Fruit fly (Drosophila melanogaster) whole organism, embryonic: ENCODE measurements around the gene CCDC53.
A peak's percentile ranks its signal among the peaks of the same experiment; 100 is the strongest.

Source experiments
- Awh ChIP-seq: fragments of 200-800 bp; sonication (Bioruptor generic); IDR thresholded peaks from 2 replicates; pipeline ENCODE4, ENCODE4 v1.3.6; 2022; ENCODE audit warnings: missing biosample characterization, missing genetic modification characterization
- Bdp1 ChIP-seq: fragments of 200-800 bp; sonication (Bioruptor generic); optimal IDR thresholded peaks from 3 replicates; lab custom pipeline; 2016; ENCODE audit warnings: missing biosample characterization, missing genetic modification characterization
- Bgb ChIP-seq: fragments of 200-800 bp; sonication (Bioruptor generic); IDR thresholded peaks from 2 replicates; pipeline ENCODE4 v1.3.6; 2022; ENCODE audit warnings: missing biosample characterization, missing genetic modification characterization; ENCODE audit not compliant: partially characterized antibody
- Bteb2 ChIP-seq: fragments of 200-800 bp; sonication (Bioruptor generic); optimal IDR thresholded peaks from 2 replicates; lab custom pipeline; 2016; ENCODE audit warnings: missing biosample characterization, missing genetic modification characterization
- CG10462 ChIP-seq: fragments of 200-800 bp; sonication (Bioruptor generic); optimal IDR thresholded peaks from 2 replicates; lab custom pipeline; 2016; ENCODE audit warnings: missing biosample characterization, missing genetic modification characterization
- CG11695 ChIP-seq: fragments of 200-800 bp; sonication (Bioruptor generic); IDR thresholded peaks from 3 replicates; pipeline ENCODE4 v1.3.6; 2022; ENCODE audit warnings: missing biosample characterization, missing genetic modification characterization
- CG11696 ChIP-seq: fragments of 200-800 bp; sonication (Bioruptor generic); IDR thresholded peaks from 2 replicates; pipeline ENCODE4 v1.3.6; 2022; ENCODE audit warnings: missing biosample characterization, missing genetic modification characterization
- CG12071 ChIP-seq: fragments of 200-800 bp; sonication (Bioruptor generic); optimal IDR thresholded peaks from 3 replicates; lab custom pipeline; 2018; ENCODE audit warnings: missing biosample characterization, mild to moderate bottlenecking, missing genetic modification characterization
- CG12104 ChIP-seq: fragments of 200-800 bp; sonication (Bioruptor generic); optimal IDR thresholded peaks from 3 replicates; lab custom pipeline; 2016; ENCODE audit warnings: missing biosample characterization, missing genetic modification characterization
- CG12236 ChIP-seq: fragments of 200-800 bp; sonication (Bioruptor generic); optimal IDR thresholded peaks from 2 replicates; lab custom pipeline; 2016; ENCODE audit warnings: missing biosample characterization, missing genetic modification characterization
- CG12299 ChIP-seq: fragments of 200-800 bp; sonication (Bioruptor generic); optimal IDR thresholded peaks from 2 replicates; lab custom pipeline; 2018; ENCODE audit warnings: missing biosample characterization, mild to moderate bottlenecking, missing genetic modification characterization
- CG13287 ChIP-seq: fragments of 200-800 bp; sonication (Bioruptor generic); IDR thresholded peaks from 2 replicates; pipeline ENCODE4 v1.3.6; 2022; ENCODE audit warnings: missing biosample characterization, missing genetic modification characterization; ENCODE audit not compliant: partially characterized antibody
- CG15011 ChIP-seq: fragments of 200-800 bp; sonication (Bioruptor generic); optimal IDR thresholded peaks from 3 replicates; lab custom pipeline; 2018; ENCODE audit warnings: missing biosample characterization, mild to moderate bottlenecking, missing genetic modification characterization
- CG1647 ChIP-seq: fragments of 200-800 bp; sonication (Bioruptor generic); optimal IDR thresholded peaks from 3 replicates; lab custom pipeline; 2016; ENCODE audit warnings: missing biosample characterization, missing genetic modification characterization
- CG16813 ChIP-seq: fragments of 200-800 bp; sonication (Bioruptor generic); IDR thresholded peaks from 3 replicates; pipeline ENCODE4 v1.3.6; 2022; ENCODE audit warnings: missing biosample characterization, missing genetic modification characterization; ENCODE audit not compliant: partially characterized antibody
- CG17361 ChIP-seq: fragments of 200-800 bp; sonication (Bioruptor generic); IDR thresholded peaks from 3 replicates; pipeline ENCODE4 v1.3.6; 2022; ENCODE audit warnings: missing biosample characterization, missing genetic modification characterization
- CG17568 ChIP-seq: fragments of 200-800 bp; sonication (Bioruptor generic); optimal IDR thresholded peaks from 2 replicates; lab custom pipeline; 2018; ENCODE audit warnings: missing biosample characterization, mild to moderate bottlenecking, missing genetic modification characterization, moderate library complexity
- CG2202 ChIP-seq: fragments of 200-800 bp; sonication (Bioruptor generic); optimal IDR thresholded peaks from 2 replicates; lab custom pipeline; 2018; ENCODE audit warnings: missing biosample characterization, mild to moderate bottlenecking, missing genetic modification characterization
- CG2678 ChIP-seq: fragments of 200-800 bp; sonication (Bioruptor generic); optimal IDR thresholded peaks from 3 replicates; lab custom pipeline; 2019; ENCODE audit warnings: missing biosample characterization, mild to moderate bottlenecking, missing genetic modification characterization, moderate library complexity
- CG3407 ChIP-seq: fragments of 200-800 bp; sonication (Bioruptor generic); optimal IDR thresholded peaks from 2 replicates; lab custom pipeline; 2018; ENCODE audit warnings: missing biosample characterization, mild to moderate bottlenecking, missing genetic modification characterization
- CG4730 ChIP-seq: fragments of 200-800 bp; sonication (Bioruptor generic); IDR thresholded peaks from 2 replicates; pipeline ENCODE4 v1.3.6; 2022; ENCODE audit warnings: missing biosample characterization, missing genetic modification characterization
- CG9215 ChIP-seq: fragments of 200-800 bp; sonication (Bioruptor generic); IDR thresholded peaks from 2 replicates; pipeline ENCODE4 v1.3.6; 2022; ENCODE audit warnings: missing biosample characterization, missing genetic modification characterization
- CG9609 ChIP-seq: fragments of 200-800 bp; sonication (Bioruptor generic); optimal IDR thresholded peaks from 3 replicates; lab custom pipeline; 2016; ENCODE audit warnings: missing biosample characterization, missing genetic modification characterization
- Dad ChIP-seq: fragments of 200-800 bp; sonication (Bioruptor generic); optimal IDR thresholded peaks from 3 replicates; lab custom pipeline; 2016; ENCODE audit warnings: missing biosample characterization, missing genetic modification characterization
- Dip2 ChIP-seq: fragments of 200-800 bp; sonication (Bioruptor generic); IDR thresholded peaks from 2 replicates; pipeline ENCODE4 v1.3.6; 2022; ENCODE audit warnings: missing biosample characterization, missing genetic modification characterization
- E2f1 ChIP-seq: fragments of 200-800 bp; sonication (Bioruptor generic); IDR thresholded peaks from 2 replicates; pipeline ENCODE4 v1.3.6; 2022; ENCODE audit warnings: missing biosample characterization, missing genetic modification characterization
- HmgD ChIP-seq: fragments of 200-800 bp; sonication (Bioruptor generic); optimal IDR thresholded peaks from 3 replicates; lab custom pipeline; 2016; ENCODE audit warnings: missing biosample characterization, missing genetic modification characterization
- Mrtf ChIP-seq: fragments of 200-800 bp; sonication (Bioruptor generic); IDR thresholded peaks from 3 replicates; pipeline ENCODE4 v1.3.6; 2022; ENCODE audit warnings: missing biosample characterization, missing genetic modification characterization
- PHDP ChIP-seq: fragments of 200-800 bp; sonication (Bioruptor generic); optimal IDR thresholded peaks from 3 replicates; lab custom pipeline; 2018; ENCODE audit warnings: missing biosample characterization, mild to moderate bottlenecking, missing genetic modification characterization, moderate library complexity
- Spps ChIP-seq: fragments of 200-800 bp; sonication (Bioruptor generic); optimal IDR thresholded peaks from 2 replicates; lab custom pipeline; 2018; ENCODE audit warnings: missing biosample characterization, mild to moderate bottlenecking, missing genetic modification characterization
- Ssrp ChIP-seq: fragments of 200-800 bp; sonication (Bioruptor generic); optimal IDR thresholded peaks from 2 replicates; lab custom pipeline; 2018; ENCODE audit warnings: missing biosample characterization, mild to moderate bottlenecking, missing genetic modification characterization, moderate library complexity
- ab ChIP-seq: fragments of 200-800 bp; sonication (Bioruptor generic); optimal IDR thresholded peaks from 2 replicates; lab custom pipeline; 2016; ENCODE audit warnings: missing biosample characterization, missing genetic modification characterization
- ara ChIP-seq: fragments of 200-800 bp; sonication (Bioruptor generic); IDR thresholded peaks from 2 replicates; pipeline ENCODE4 v1.3.6; 2022; ENCODE audit warnings: missing biosample characterization, missing genetic modification characterization
- ase ChIP-seq: fragments of 200-800 bp; sonication (Bioruptor generic); IDR thresholded peaks from 3 replicates; pipeline ENCODE4 v1.3.6; 2022; ENCODE audit warnings: missing biosample characterization, missing genetic modification characterization
- ash1 ChIP-seq: fragments of 200-800 bp; sonication (Bioruptor generic); optimal IDR thresholded peaks from 2 replicates; lab custom pipeline; 2018; ENCODE audit warnings: missing biosample characterization, mild to moderate bottlenecking, missing genetic modification characterization
- ato ChIP-seq: fragments of 200-800 bp; sonication (Bioruptor generic); IDR thresholded peaks from 2 replicates; pipeline ENCODE4 v1.3.6; 2022; ENCODE audit warnings: missing biosample characterization, missing genetic modification characterization; ENCODE audit not compliant: partially characterized antibody
- btn ChIP-seq: fragments of 200-800 bp; sonication (Bioruptor generic); optimal IDR thresholded peaks from 2 replicates; lab custom pipeline; 2016; ENCODE audit warnings: missing biosample characterization, missing genetic modification characterization
- caup ChIP-seq: fragments of 200-800 bp; sonication (Bioruptor generic); optimal IDR thresholded peaks from 3 replicates; lab custom pipeline; 2017; ENCODE audit warnings: missing biosample characterization, mild to moderate bottlenecking, missing genetic modification characterization, moderate library complexity; ENCODE audit not compliant: severe bottlenecking
- chif ChIP-seq, 2 experiments: fragments of 200-800 bp; sonication (Bioruptor generic); optimal IDR thresholded peaks; 3 replicates each; lab custom pipeline; 2016; ENCODE audit warnings: missing biosample characterization in 2 of 2, missing genetic modification characterization in 2 of 2
- dmrt99B ChIP-seq: fragments of 200-800 bp; sonication (Bioruptor generic); optimal IDR thresholded peaks from 2 replicates; lab custom pipeline; 2018; ENCODE audit warnings: missing biosample characterization, mild to moderate bottlenecking, missing genetic modification characterization, moderate library complexity
- kni ChIP-seq: fragments of 200-800 bp; sonication (Bioruptor generic); optimal IDR thresholded peaks from 3 replicates; lab custom pipeline; 2017; ENCODE audit warnings: mild to moderate bottlenecking, missing biosample characterization, missing genetic modification reagents, missing genetic modification characterization
- nmo ChIP-seq: fragments of 200-800 bp; sonication (Bioruptor generic); optimal IDR thresholded peaks from 2 replicates; lab custom pipeline; 2018; ENCODE audit warnings: missing biosample characterization, mild to moderate bottlenecking, missing genetic modification characterization, moderate library complexity
- row ChIP-seq: fragments of 200-800 bp; sonication (Bioruptor generic); IDR thresholded peaks from 3 replicates; pipeline ENCODE4 v1.3.6; 2022; ENCODE audit warnings: missing biosample characterization, missing genetic modification characterization
- tin ChIP-seq: fragments of 200-800 bp; sonication (Bioruptor generic); optimal IDR thresholded peaks from 3 replicates; lab custom pipeline; 2016; ENCODE audit warnings: missing biosample characterization, missing genetic modification characterization
- tio ChIP-seq: fragments of 200-800 bp; sonication (Bioruptor generic); optimal IDR thresholded peaks from 2 replicates; lab custom pipeline; 2017; ENCODE audit warnings: missing biosample characterization, missing genetic modification characterization, inconsistent platforms
- tll ChIP-seq, 2 experiments: fragments of 200-800 bp in 1 of 2; fragments of >200 bp in 1 of 2; sonication (Bioruptor generic) in 1 of 2; optimal IDR thresholded peaks; 2 replicates each; lab custom pipeline; 2017 to 2019; ENCODE audit warnings: missing biosample characterization in 2 of 2, missing genetic modification characterization in 2 of 2, mild to moderate bottlenecking in 1 of 2, moderate library complexity in 1 of 2
- trem ChIP-seq: fragments of 200-800 bp; optimal IDR thresholded peaks from 3 replicates; lab custom pipeline; 2019; ENCODE audit warnings: missing biosample characterization, mild to moderate bottlenecking, missing genetic modification characterization, moderate library complexity
- ttk ChIP-seq: fragments of 200-800 bp; sonication (Bioruptor generic); IDR thresholded peaks from 2 replicates; pipeline ENCODE4 v2.1.2; 2022; ENCODE audit warnings: missing biosample characterization, missing genetic modification characterization
- yki ChIP-seq: fragments of >200 bp; optimal IDR thresholded peaks from 3 replicates; lab custom pipeline; 2018

CCDC53 gene

DNA sequence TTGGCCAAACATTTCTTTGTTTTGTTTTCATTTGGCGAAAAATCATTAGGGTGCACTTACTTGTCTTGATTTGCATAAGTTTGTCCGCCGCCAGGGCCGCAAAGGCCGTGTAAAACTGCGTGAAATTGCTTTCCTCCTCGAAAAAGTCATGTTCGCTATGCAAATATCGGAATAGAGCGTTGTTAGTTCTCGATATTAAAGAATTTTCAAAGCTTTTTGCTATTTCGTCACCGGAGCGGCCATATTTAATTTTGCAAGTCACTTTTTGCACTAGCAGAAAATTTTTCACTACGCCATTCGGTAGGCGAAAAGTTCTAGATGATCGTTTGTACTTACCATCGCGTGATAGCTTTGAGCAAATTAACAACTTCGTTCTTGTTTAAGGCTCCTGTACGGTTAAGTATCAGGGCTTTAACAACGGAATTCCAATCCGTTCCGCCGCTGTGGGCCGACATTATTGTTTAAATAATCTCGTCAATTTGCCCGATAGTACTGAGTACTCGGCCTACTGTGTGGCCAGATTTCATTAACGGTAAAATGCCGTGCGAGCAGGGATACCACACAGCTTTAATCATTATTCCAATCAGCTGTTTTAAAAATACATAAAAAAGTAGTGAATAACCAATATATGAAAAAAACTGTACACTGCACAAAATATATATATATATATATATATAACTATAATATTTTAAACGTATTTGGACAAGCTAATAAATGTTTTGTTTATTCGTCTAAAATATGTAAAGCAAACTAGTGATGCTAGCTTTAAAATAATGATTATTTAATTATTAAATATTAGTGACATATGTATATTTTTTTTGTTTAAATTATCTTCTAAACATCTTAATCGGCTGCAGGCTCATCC lies 30.4 kb downstream of the CCDC53 start, which contains the start of gene poe (continued):
- TF ChIP-seq HmgD (GFP tag; lab: Kevin White, UChicago) (peak; percentile 40), CG3407 (no peak), btn (GFP tag; lab: Kevin White, UChicago) (no peak), CG1647 (GFP tag; lab: Kevin White, UChicago) (no peak), tio (GFP tag; lab: Kevin White, UChicago) (no peak), CG11696 (GFP tag; lab: Robert Waterston, UW) (0 out of 2 replicates have a peak, but pooled peaks have one; percentile 12), Ssrp (tag; lab: Kevin White, UChicago) (no peak), CG15011 (GFP tag; lab: Kevin White, UChicago) (no peak), Dad (GFP tag; lab: Kevin White, UChicago) (no peak), CG17568 (no peak), Bgb (no peak), row (GFP tag; lab: Robert Waterston, UW) (peak; percentile 83), tin (no peak), ttk (GFP tag; lab: Robert Waterston, UW) (peak; percentile 61; the same call in 1 of the 2 replicates), CG2678 (no peak), CG4730 (peak; percentile 39; the same call in 1 of the 2 replicates), tll (GFP tag; optimal IDR thresholded peaks at IDR 0.05; lab: Kevin White, UChicago) (no peak), CG17361 (GFP tag; lab: Robert Waterston, UW) (no peak; the same call in 2 of the 3 replicates), Mrtf (GFP tag; lab: Robert Waterston, UW) (no peak), yki (no peak), PHDP (tag; lab: Kevin White, UChicago) (no peak), Dip2 (no peak), caup (peak; percentile 16), CG12104 (GFP tag; lab: Kevin White, UChicago) (peak; percentile 22), trem (tag; lab: Kevin White, UChicago) (peak; percentile 62), CG9609 (GFP tag; lab: Kevin White, UChicago) (no peak), ase (GFP tag; lab: Robert Waterston, UW) (peak; percentile 63), dmrt99B (tag; lab: Kevin White, UChicago) (no peak), Bteb2 (GFP tag; lab: Kevin White, UChicago) (no peak), CG12071 (GFP tag; lab: Kevin White, UChicago) (no peak), chif (GFP tag; optimal IDR thresholded peaks at IDR 0.05; lab: Kevin White, UChicago) (no peak), CG12236 (GFP tag; lab: Kevin White, UChicago) (no peak), CG2202 (tag; lab: Kevin White, UChicago) (peak; percentile 4), CG11695 (GFP tag; lab: Robert Waterston, UW) (peak; percentile 60; the same call in 2 of the 3 replicates), ab (GFP tag; lab: Kevin White, UChicago) (no peak), ato (GFP tag; lab: Robert Waterston, UW) (no peak), CG12299 (tag; lab: Kevin White, UChicago) (peak; percentile 32), Spps (tag; lab: Kevin White, UChicago) (peak; percentile 29), CG13287 (GFP tag; lab: Robert Waterston, UW) (peak; percentile 43), ash1 (GFP tag; lab: Kevin White, UChicago) (no peak), CG9215 (GFP tag; lab: Robert Waterston, UW) (peak; percentile 30; the same call in 1 of the 2 replicates), Bdp1 (GFP tag; lab: Kevin White, UChicago) (no peak), kni (GFP tag; lab: Kevin White, UChicago) (no peak), CG16813 (GFP tag; lab: Robert Waterston, UW) (no peak), CG10462 (GFP tag; lab: Kevin White, UChicago) (no peak), E2f1 (peak; percentile 70), Awh (GFP tag; lab: Robert Waterston, UW) (peak; percentile 56; the same call in 1 of the 2 replicates), ara (GFP tag; lab: Robert Waterston, UW) (peak; percentile 61), nmo (peak; percentile 60)
